Worm (Caenorhabditis elegans): ENCODE results near the gene C26E1.2.

- no peak for TF ChIP-seq cebp-1 (GFP tag; IDR thresholded peaks at IDR 0.05)
- TF ChIP-seq cebp-1 (tag; optimal IDR thresholded peaks at IDR 0.05), result no peak
- no peak for TF ChIP-seq zfh-2 (GFP tag; conservative IDR thresholded peaks at IDR 0.05)
Measured at ce11 chrV:13258909-13259361, 46.0 kb upstream of the C26E1.2 start, which contains the start of gene C34D1.4.
